Worm (Caenorhabditis elegans) whole organism, midembryonic: Measurements from ENCODE around the gene sek-1.
A peak's percentile ranks its signal among the peaks of the same experiment; 100 is the strongest.

ENCODE experiments used
- T22C8.4 ChIP-seq: fragments of 200-800 bp; sonication (Bioruptor generic); IDR thresholded peaks from 2 replicates; pipeline ENCODE4 v1.3.6; 2022; ENCODE audit warnings: missing genetic modification characterization, missing compliant biosample characterization
- cog-1 ChIP-seq: sonication (generic microtip); optimal IDR thresholded peaks from 2 replicates; lab custom pipeline; 2016; ENCODE audit warnings: missing genetic modification characterization, missing compliant biosample characterization
- flt-1 ChIP-seq: fragments of 200-800 bp; sonication (Bioruptor generic); IDR thresholded peaks from 2 replicates; pipeline ENCODE4 v1.3.6; 2022; ENCODE audit warnings: missing genetic modification characterization, missing compliant biosample characterization
- klf-2 ChIP-seq: fragments of 200-800 bp; sonication (Bioruptor generic); conservative IDR thresholded peaks from 2 replicates; pipeline ENCODE4 v1.3.6; 2022; ENCODE audit warnings: missing genetic modification reagents, missing genetic modification characterization, missing compliant biosample characterization
- med-1 ChIP-seq: sonication (generic microtip); optimal IDR thresholded peaks from 2 replicates; lab custom pipeline; 2017; ENCODE audit warnings: missing genetic modification characterization, mild to moderate bottlenecking, missing compliant biosample characterization, antibody characterized with exemption, missing genetic modification reagents; ENCODE audit not compliant: insufficient read depth
- ref-1 ChIP-seq: fragments of 200-800 bp; sonication (Bioruptor generic); conservative IDR thresholded peaks from 2 replicates; pipeline ENCODE4 v1.3.6; 2022; ENCODE audit warnings: missing genetic modification reagents, missing genetic modification characterization, missing compliant biosample characterization
- tab-1 ChIP-seq: fragments of 200-800 bp; sonication (Bioruptor generic); IDR thresholded peaks from 2 replicates; pipeline ENCODE4 v1.3.6; 2022; ENCODE audit warnings: missing genetic modification characterization, missing compliant biosample characterization
- ztf-23 ChIP-seq: fragments of 200-800 bp; sonication (Bioruptor generic); IDR thresholded peaks from 2 replicates; pipeline ENCODE4 v1.3.6; 2022; ENCODE audit warnings: missing genetic modification reagents, missing genetic modification characterization, missing compliant biosample characterization
- ztf-29 ChIP-seq: fragments of 200-800 bp; sonication (Bioruptor generic); IDR thresholded peaks from 2 replicates; pipeline ENCODE4 v1.3.6; 2022; ENCODE audit warnings: missing genetic modification reagents, missing genetic modification characterization, missing compliant biosample characterization

Gene sek-1

DNA sequence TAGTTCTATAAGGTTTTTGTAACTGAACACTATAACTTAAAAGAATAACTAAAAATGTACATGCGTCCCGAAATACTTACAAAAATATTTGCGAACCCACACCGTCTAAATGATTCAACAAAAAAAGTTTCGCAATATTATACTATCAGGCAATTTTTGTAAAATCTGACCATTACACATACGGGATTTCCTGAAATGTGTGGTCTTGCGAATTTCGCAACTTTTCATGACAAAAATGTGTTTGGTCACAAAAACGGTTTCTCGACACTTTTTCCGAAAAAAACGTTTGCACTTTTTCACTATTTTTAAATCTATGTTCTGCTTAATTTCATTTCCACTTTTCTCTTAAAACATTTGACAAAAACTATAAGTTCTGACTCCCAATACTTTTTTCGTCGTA is 1.3 kb upstream of the sek-1 start:
- no peak for TF ChIP-seq T22C8.4 (GFP tag; lab: Robert Waterston, UW)

DNA sequence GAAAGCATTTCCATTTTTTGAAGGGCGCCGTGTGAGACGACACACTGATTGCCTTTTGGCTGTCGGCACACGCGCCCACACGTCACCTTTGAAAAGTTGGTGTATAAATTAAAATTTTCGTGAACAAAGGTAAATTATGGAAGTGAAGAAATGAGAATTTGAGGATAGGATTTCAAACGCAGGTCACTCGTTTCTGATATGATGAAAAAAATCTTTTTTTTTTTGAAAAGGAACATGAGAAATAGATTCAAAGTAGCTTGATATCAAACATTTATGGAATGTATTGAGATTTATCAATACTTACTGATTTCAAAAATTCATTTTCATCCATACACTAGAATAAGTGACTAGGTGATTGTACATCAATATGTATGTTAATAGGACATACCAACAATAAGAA is 1.0 kb downstream of the sek-1 start:
- no peak for TF ChIP-seq ref-1 (GFP tag; lab: Robert Waterston, UW)
- no peak for TF ChIP-seq klf-2
- no peak for TF ChIP-seq ztf-29 (GFP tag; lab: Robert Waterston, UW)
- TF ChIP-seq cog-1 (tag; lab: Kevin White, UChicago): no peak
- TF ChIP-seq med-1: no peak
- no peak for TF ChIP-seq tab-1 (GFP tag; lab: Robert Waterston, UW)
- TF ChIP-seq T22C8.4 (GFP tag; lab: Robert Waterston, UW): no peak
- no peak for TF ChIP-seq ztf-23
- TF ChIP-seq flt-1 (GFP tag; lab: Robert Waterston, UW): no peak

DNA sequence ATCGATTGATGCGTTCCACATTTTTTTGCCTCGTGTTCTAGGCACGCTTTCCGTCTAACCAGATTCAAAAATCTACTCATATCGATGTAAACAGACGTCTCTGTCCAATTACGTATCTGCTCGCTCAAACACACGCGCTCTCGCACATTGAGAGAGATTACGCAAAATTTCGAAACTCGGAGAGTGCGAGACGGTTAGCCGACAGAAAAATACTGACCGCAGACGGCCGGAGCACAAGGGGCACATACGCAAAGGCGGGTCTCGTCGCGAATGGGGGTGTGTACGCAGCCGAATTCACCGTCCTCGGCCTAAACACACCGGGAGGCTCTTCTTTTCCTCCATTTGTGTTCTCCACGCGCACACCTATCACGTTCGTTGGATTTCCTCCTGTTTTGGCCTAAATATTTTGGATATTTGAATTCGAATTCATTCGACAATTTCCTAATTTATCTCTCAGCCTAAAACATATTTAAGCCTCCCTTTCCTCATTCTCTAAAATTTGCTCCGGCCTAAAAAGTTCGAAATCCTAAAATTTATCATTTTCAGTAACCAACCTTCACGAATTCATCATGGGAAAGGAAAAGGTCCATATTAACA is 6.7 kb downstream of the sek-1 start, which contains the start of gene eef-1A.2:
Gene eef-1A.2 (plus strand): TSS at position 547 of the 597 bp plus-strand sequence.
- TF ChIP-seq ztf-23 (peak; percentile 100), T22C8.4 (GFP tag; lab: Robert Waterston, UW) (no peak), klf-2 (no peak), ref-1 (GFP tag; lab: Robert Waterston, UW) (no peak), ztf-29 (GFP tag; lab: Robert Waterston, UW) (no peak), tab-1 (GFP tag; lab: Robert Waterston, UW) (peak; percentile 79), med-1 (no peak), flt-1 (GFP tag; lab: Robert Waterston, UW) (peak; percentile 38; the same call in 1 of the 2 replicates), cog-1 (tag; lab: Kevin White, UChicago) (peak; percentile 92)

DNA sequence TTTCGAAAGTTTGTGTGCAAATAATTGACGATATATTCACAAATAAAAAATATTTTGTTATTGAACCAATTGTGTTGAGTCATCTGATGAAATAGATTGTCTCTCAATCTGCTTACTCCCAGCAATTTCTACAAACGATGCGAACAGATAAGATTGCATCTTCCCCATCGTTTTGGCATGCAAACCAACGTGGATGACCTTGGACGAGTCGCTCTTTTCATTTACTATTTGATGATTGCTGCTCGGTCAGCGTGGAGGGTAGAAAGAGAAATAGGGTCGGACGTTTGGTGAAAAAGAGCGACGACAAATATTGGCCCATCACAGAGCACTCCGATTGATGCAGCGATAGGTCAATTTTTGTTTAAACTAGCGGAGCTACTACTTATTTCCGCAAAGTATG is 9.2 kb downstream of the sek-1 start:
- TF ChIP-seq flt-1 (GFP tag; lab: Robert Waterston, UW) (peak; percentile 45; the same call in 1 of the 2 replicates), T22C8.4 (GFP tag; lab: Robert Waterston, UW) (no peak), cog-1 (tag; lab: Kevin White, UChicago) (peak; percentile 42)

DNA sequence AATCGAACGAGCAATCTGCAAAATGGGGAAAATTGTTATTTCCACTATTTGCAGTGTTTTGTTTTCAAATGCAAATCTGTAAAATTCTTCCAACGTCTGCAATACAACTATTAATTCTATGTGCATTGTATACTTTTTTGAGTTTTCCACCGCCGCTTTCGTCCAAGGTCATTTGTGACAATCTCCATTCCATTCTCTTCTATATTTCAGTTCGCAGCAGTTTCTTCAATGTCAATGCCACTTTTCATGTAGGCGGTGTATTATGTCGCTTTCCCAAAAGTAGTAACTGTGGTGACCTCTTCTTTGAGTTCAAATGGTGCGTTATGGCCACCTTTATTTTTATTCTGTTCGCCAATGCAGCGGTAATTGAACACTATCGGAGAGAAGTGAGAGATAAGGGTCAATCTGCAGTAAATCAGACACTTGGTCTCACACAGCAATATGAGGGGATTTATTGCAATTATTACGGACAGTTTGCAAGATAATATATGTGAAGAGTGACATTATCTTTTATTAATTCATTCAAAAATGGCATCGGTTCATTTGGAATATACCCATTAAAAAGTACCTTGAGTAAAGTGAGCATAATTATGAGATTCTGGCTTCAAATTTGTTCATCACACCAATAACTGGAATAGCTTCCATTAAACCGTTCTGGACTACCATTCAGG is 10.2 kb downstream of the sek-1 start:
- TF ChIP-seq cog-1 (tag; lab: Kevin White, UChicago) (no peak), tab-1 (GFP tag; lab: Robert Waterston, UW) (no peak), ztf-29 (GFP tag; lab: Robert Waterston, UW) (no peak), klf-2 (no peak)

DNA sequence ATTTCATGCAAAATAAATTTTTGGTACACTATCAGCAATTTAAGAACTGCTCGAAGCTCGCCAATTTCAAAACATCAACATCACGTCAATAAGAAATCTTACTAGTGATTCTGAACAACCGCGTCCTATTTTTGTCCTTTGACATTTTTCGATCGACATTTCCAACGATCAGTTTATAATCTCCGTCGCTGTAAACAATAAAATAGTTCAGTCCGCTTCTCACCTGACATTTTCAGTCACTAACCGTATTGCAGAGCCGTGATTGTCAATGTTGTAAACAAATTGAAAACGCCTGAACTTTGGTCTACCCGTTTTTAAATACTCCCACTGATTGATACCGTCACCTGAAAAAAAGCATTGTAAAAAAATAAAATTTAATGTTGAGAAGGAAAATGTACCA is 11.5 kb downstream of the sek-1 start:
- no peak for TF ChIP-seq med-1
- TF ChIP-seq ztf-23: no peak

DNA sequence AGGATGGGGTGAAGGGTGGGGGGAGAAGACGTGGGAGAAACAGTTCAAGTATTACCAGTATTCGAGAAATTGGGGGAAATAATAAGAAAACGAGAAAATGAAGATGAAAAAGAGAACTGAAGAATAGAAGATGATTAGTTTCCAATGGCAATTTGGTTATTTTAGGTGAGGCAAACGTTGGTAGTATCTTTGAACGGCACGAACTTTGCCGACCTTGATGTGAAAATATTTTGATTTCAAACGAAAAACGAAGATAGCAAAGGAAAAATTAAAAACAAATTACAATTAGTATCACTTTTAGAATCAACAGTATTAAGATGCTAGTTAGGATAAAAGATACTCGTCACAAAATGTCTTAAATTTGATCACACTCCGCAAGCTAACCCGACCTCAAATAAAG is 17.6 kb downstream of the sek-1 start, which contains the start of gene sul-3:
Gene sul-3 (minus strand): TSS at position 101 of the 400 bp plus-strand sequence.
- TF ChIP-seq tab-1 (GFP tag; lab: Robert Waterston, UW) (no peak), T22C8.4 (GFP tag; lab: Robert Waterston, UW) (no peak), cog-1 (tag; lab: Kevin White, UChicago) (no peak), ztf-23 (no peak), flt-1 (GFP tag; lab: Robert Waterston, UW) (no peak), ztf-29 (GFP tag; lab: Robert Waterston, UW) (no peak), ref-1 (GFP tag; lab: Robert Waterston, UW) (no peak), med-1 (no peak), klf-2 (no peak)

DNA sequence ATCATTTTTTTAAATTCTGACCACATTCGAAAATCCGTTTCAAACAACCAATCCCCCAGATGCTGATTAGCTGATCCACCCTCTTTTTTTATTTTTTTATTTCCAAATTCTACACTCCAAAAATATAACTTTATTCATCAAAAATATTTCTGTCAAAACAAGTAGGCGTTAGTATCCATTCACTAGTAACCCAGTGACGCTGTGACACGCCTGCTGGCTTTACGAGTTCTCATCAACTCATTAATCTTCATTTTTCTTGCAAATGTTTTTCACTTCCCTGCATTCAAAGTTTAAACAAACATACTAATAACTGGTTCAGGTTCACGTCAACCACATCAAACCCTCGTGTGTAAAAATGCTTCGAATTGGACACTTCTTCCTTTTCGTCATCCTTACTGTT is 22.0 kb downstream of the sek-1 start, which contains the start of gene nlp-101:
Gene nlp-101 (plus strand): TSS at position 301 of the 400 bp plus-strand sequence.
- TF ChIP-seq med-1 (no peak), ztf-23 (no peak), ztf-29 (GFP tag; lab: Robert Waterston, UW) (no peak), klf-2 (no peak), tab-1 (GFP tag; lab: Robert Waterston, UW) (no peak), ref-1 (GFP tag; lab: Robert Waterston, UW) (no peak), flt-1 (GFP tag; lab: Robert Waterston, UW) (no peak), cog-1 (tag; lab: Kevin White, UChicago) (no peak), T22C8.4 (GFP tag; lab: Robert Waterston, UW) (no peak)

DNA sequence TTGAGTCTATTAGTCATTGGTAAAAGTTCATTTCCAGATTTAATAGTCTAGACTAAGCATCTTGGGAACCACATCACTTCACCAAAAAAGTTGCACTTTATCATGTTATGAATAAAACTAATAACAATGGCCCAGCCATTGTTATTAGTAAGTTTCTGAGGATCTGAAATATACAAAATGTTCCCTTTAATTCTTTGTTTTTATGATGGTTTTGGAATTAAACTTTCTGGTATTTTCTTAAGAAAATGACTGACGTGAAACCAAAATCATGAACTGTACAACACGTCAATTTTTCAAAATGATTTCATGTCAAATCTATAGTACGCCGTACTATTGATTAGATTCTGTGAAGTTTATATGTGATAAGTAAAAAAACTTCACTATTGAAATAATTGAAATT is 23.5 kb downstream of the sek-1 start:
- TF ChIP-seq med-1 (no peak), cog-1 (tag; lab: Kevin White, UChicago) (no peak), ztf-29 (GFP tag; lab: Robert Waterston, UW) (no peak), ztf-23 (no peak)

DNA sequence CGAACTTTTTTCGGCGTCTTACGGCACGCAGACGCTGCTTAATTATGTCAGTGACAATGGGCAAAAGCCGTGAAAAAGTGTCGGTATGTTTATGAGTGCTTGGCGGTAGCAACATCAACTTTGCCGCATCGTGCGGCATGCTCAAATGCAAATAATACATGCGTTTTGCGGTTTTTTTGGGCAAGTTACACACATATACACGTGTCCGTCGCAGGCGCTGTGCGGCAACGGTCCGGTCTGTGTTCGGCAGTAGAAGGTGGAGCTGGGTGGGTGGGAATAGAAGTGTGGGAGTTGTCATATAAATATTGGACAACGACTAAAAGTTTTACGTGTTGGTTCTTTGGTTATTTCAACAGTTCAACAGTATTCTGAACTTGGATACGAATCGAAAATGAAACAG is 25.7 kb downstream of the sek-1 start, which contains the start of gene idpp-11:
Gene idpp-11 (plus strand): TSS at position 301 of the 400 bp plus-strand sequence.
- TF ChIP-seq ztf-23: no peak
- TF ChIP-seq klf-2: no peak
- TF ChIP-seq flt-1 (GFP tag; lab: Robert Waterston, UW): no peak

DNA sequence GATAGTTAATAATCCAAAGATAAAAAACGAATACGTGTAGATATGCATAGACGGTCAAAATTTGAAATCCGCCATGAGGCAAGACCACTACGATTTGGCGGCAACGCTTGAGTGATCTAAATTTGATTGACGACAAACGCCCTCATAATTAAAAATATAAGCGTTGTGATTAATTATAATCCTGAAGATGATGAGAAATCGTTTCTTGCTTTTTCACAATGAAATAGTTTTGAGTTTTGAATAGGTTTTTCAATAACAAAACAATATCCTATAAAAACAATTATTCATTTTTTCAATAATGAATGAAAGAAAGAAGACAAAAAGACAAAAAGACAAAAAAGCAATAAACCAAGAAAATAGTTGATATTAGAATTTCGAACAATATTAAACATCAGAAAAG is 30.9 kb downstream of the sek-1 start, which contains the start of gene C54D2.6:
Gene C54D2.6 (minus strand): TSS at position 101 of the 400 bp plus-strand sequence.
- TF ChIP-seq klf-2 (no peak), T22C8.4 (GFP tag; lab: Robert Waterston, UW) (no peak), med-1 (no peak), tab-1 (GFP tag; lab: Robert Waterston, UW) (no peak), cog-1 (tag; lab: Kevin White, UChicago) (no peak), ztf-23 (no peak), ztf-29 (GFP tag; lab: Robert Waterston, UW) (no peak), ref-1 (GFP tag; lab: Robert Waterston, UW) (no peak), flt-1 (GFP tag; lab: Robert Waterston, UW) (no peak)
